Fruit fly (Drosophila melanogaster) whole organism, pupa: ENCODE results near the gene nonC.
A peak's percentile ranks its signal among the peaks of the same experiment; 100 is the strongest.

Source experiments
- CG10348 ChIP-seq: fragments of 200-800 bp; sonication (Bioruptor generic); IDR thresholded peaks from 2 replicates; pipeline ENCODE4 v1.3.6; 2022; ENCODE audit warnings: missing biosample characterization, missing genetic modification characterization
- CG12605 ChIP-seq: fragments of 200-800 bp; sonication (Bioruptor generic); IDR thresholded peaks from 2 replicates; pipeline ENCODE4 v1.3.6; 2022; ENCODE audit warnings: missing biosample characterization, missing genetic modification characterization
- CG13204 ChIP-seq: fragments of 200-800 bp; sonication (Bioruptor generic); optimal IDR thresholded peaks from 2 replicates; lab custom pipeline; 2018; ENCODE audit warnings: missing biosample characterization, mild to moderate bottlenecking, missing genetic modification characterization, moderate library complexity
- CG14655 ChIP-seq: fragments of 200-800 bp; sonication (Bioruptor generic); optimal IDR thresholded peaks from 3 replicates; lab custom pipeline; 2017; ENCODE audit warnings: mild to moderate bottlenecking, missing biosample characterization, missing genetic modification reagents, missing genetic modification characterization
- CG15710 ChIP-seq: fragments of 200-800 bp; sonication (Bioruptor generic); optimal IDR thresholded peaks from 2 replicates; lab custom pipeline; 2018; ENCODE audit warnings: missing biosample characterization, mild to moderate bottlenecking, missing genetic modification characterization, moderate library complexity
- CG17806 ChIP-seq: fragments of 200-800 bp; sonication (Bioruptor generic); optimal IDR thresholded peaks from 2 replicates; lab custom pipeline; 2018; ENCODE audit warnings: missing biosample characterization, mild to moderate bottlenecking, missing genetic modification characterization, moderate library complexity
- CG32121 ChIP-seq: fragments of 200-800 bp; sonication (Bioruptor generic); IDR thresholded peaks from 2 replicates; pipeline ENCODE4 v1.3.6; 2022; ENCODE audit warnings: missing biosample characterization, missing genetic modification characterization
- CG34367 ChIP-seq: fragments of 200-800 bp; sonication (Bioruptor generic); optimal IDR thresholded peaks from 2 replicates; lab custom pipeline; 2018; ENCODE audit warnings: missing biosample characterization, mild to moderate bottlenecking, missing genetic modification characterization
- CG4496 ChIP-seq: fragments of 200-800 bp; sonication (Bioruptor generic); IDR thresholded peaks from 3 replicates; pipeline ENCODE4 v1.3.6; 2022; ENCODE audit warnings: missing biosample characterization, missing genetic modification characterization
- CG8159 ChIP-seq: fragments of 200-800 bp; sonication (Bioruptor generic); optimal IDR thresholded peaks from 3 replicates; lab custom pipeline; 2018; ENCODE audit warnings: missing biosample characterization, mild to moderate bottlenecking, missing genetic modification characterization, moderate library complexity
- CG8301 ChIP-seq: fragments of 200-800 bp; sonication (Bioruptor generic); optimal IDR thresholded peaks from 2 replicates; lab custom pipeline; 2018; ENCODE audit warnings: missing biosample characterization, mild to moderate bottlenecking, missing genetic modification characterization
- CG9948 ChIP-seq: fragments of 200-800 bp; sonication (Bioruptor generic); optimal IDR thresholded peaks from 2 replicates; lab custom pipeline; 2018; ENCODE audit warnings: missing biosample characterization, mild to moderate bottlenecking, missing genetic modification characterization, moderate library complexity
- D1 ChIP-seq: fragments of 200-800 bp; sonication (Bioruptor generic); optimal IDR thresholded peaks from 2 replicates; lab custom pipeline; 2018; ENCODE audit warnings: missing biosample characterization, mild to moderate bottlenecking, missing genetic modification characterization, moderate library complexity
- EcR ChIP-seq: fragments of 200-800 bp; sonication (Bioruptor generic); optimal IDR thresholded peaks from 3 replicates; lab custom pipeline; 2019; ENCODE audit warnings: missing biosample characterization, missing genetic modification characterization, mild to moderate bottlenecking, moderate library complexity, missing genetic modification reagents
- Ets98B ChIP-seq: fragments of 200-800 bp; sonication (Bioruptor generic); IDR thresholded peaks from 2 replicates; pipeline ENCODE4 v1.3.6; 2022; ENCODE audit warnings: missing biosample characterization, missing genetic modification characterization
- Pif1A ChIP-seq: fragments of 200-800 bp; sonication (Bioruptor generic); optimal IDR thresholded peaks from 3 replicates; lab custom pipeline; 2016; ENCODE audit warnings: missing biosample characterization, missing genetic modification characterization
- Pif1B ChIP-seq: fragments of 200-800 bp; sonication (Bioruptor generic); optimal IDR thresholded peaks from 3 replicates; lab custom pipeline; 2016; ENCODE audit warnings: missing biosample characterization, missing genetic modification characterization
- Snoo ChIP-seq: fragments of 200-800 bp; sonication (Bioruptor generic); optimal IDR thresholded peaks from 3 replicates; lab custom pipeline; 2017; ENCODE audit warnings: missing biosample characterization, mild to moderate bottlenecking, missing genetic modification characterization, inconsistent platforms
- fd96Ca ChIP-seq: fragments of 200-800 bp; sonication (Bioruptor generic); IDR thresholded peaks from 3 replicates; pipeline ENCODE4 v1.3.6; 2022; ENCODE audit warnings: missing biosample characterization, missing genetic modification characterization
- gl ChIP-seq: fragments of 200-800 bp; sonication (Bioruptor generic); optimal IDR thresholded peaks from 2 replicates; lab custom pipeline; 2018; ENCODE audit warnings: missing biosample characterization, mild to moderate bottlenecking, missing genetic modification characterization
- rn ChIP-seq: fragments of 200-800 bp; sonication (Bioruptor generic); IDR thresholded peaks from 2 replicates; pipeline ENCODE4 v1.3.6; 2022; ENCODE audit warnings: missing biosample characterization, missing genetic modification characterization

nonC gene

DNA sequence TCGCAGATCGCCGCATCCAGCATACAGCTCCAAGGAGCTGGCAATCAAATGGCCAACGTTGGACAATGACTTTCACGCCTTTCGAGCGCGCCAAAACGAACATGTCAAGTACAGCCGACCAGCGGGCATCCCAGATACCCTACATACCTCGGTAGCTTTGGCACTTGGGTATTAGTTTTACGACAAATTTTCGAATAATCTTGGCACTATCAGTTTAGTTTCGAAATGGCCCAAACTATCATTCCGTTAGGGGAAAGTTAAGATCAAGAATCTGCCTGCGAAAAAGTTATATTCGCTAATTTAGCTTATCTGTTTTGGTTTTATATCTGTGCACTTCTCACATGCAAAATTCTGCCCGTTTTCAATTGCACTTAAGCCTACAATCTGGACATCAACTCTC lies 45.5 kb upstream of the nonC start:
- TF ChIP-seq gl: no peak
- TF ChIP-seq CG10348 (GFP tag; lab: Robert Waterston, UW): no peak
- TF ChIP-seq CG17806 (tag; lab: Kevin White, UChicago): no peak
- no peak for TF ChIP-seq CG8301 (tag; lab: Kevin White, UChicago)
- no peak for TF ChIP-seq Ets98B (GFP tag; lab: Robert Waterston, UW)
- TF ChIP-seq CG9948 (tag; lab: Kevin White, UChicago): peak; percentile 28
- TF ChIP-seq Pif1B: no peak
- peak; percentile 16 for TF ChIP-seq CG15710 (tag; lab: Kevin White, UChicago)
- TF ChIP-seq CG12605 (GFP tag; lab: Robert Waterston, UW): no peak
- TF ChIP-seq CG34367: peak; percentile 1
- TF ChIP-seq CG8159: peak; percentile 5

- TF ChIP-seq Pif1A (GFP tag; lab: Kevin White, UChicago): no peak
- TF ChIP-seq Pif1B: peak; percentile 23
- TF ChIP-seq D1: no peak
- 0 out of 3 replicates have a peak, but pooled peaks have one; percentile 15 for TF ChIP-seq CG4496 (GFP tag; lab: Robert Waterston, UW)
- peak; percentile 21 for TF ChIP-seq CG15710 (tag; lab: Kevin White, UChicago)
- no peak for TF ChIP-seq CG34367
- peak; percentile 21 for TF ChIP-seq CG8159
These were observed 44.6 kb upstream of the nonC start, which contains the start of gene shf for dm6 chrX:6779609-6780139. TSS of gene shf (minus strand) at chrX:6779659.

dm6 chrX:6790944-6791343 lies 33.4 kb upstream of the nonC start:
- TF ChIP-seq Snoo (tag; lab: Kevin White, UChicago) (no peak), fd96Ca (GFP tag; lab: Robert Waterston, UW) (no peak), Ets98B (GFP tag; lab: Robert Waterston, UW) (no peak), CG8159 (no peak), CG8301 (tag; lab: Kevin White, UChicago) (no peak), CG4496 (GFP tag; lab: Robert Waterston, UW) (no peak)

DNA sequence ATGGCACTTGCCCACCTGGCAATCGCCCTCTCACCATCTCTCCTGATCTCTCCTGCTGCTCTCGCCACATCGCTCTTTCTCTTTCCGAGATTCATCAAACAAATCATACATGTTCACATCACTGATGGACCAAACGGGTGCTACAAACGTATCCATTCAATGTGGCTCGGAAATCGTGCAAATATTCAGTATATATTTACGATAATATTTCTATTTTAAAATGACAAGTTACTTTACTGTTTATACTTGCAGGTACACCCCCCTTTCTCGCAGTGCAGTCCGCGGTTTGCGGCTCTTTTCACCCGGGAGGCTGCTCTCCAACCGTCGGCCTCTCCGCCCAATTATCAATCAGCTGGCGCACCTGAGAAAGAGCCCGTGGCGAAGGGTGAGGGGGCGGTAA lies 32.8 kb upstream of the nonC start:
- no peak for TF ChIP-seq Pif1A (GFP tag; lab: Kevin White, UChicago)
- peak; percentile 29 for TF ChIP-seq CG15710 (tag; lab: Kevin White, UChicago)
- TF ChIP-seq rn (GFP tag; lab: Robert Waterston, UW): peak; percentile 76; the same call in 1 of the 2 replicates
- TF ChIP-seq CG8301 (tag; lab: Kevin White, UChicago): peak; percentile 80
- no peak for TF ChIP-seq gl
- TF ChIP-seq Ets98B (GFP tag; lab: Robert Waterston, UW): peak; percentile 94
- peak; percentile 76 for TF ChIP-seq CG12605 (GFP tag; lab: Robert Waterston, UW)
- no peak for TF ChIP-seq Pif1B
- peak; percentile 93 for TF ChIP-seq CG4496 (GFP tag; lab: Robert Waterston, UW)
- no peak for TF ChIP-seq CG13204 (GFP tag; lab: Kevin White, UChicago)
- TF ChIP-seq D1: no peak
- peak; percentile 14 for TF ChIP-seq CG34367
- TF ChIP-seq CG10348 (GFP tag; lab: Robert Waterston, UW): no peak
- TF ChIP-seq CG14655: no peak
- peak; percentile 85 for TF ChIP-seq CG32121 (GFP tag; lab: Robert Waterston, UW)
- TF ChIP-seq EcR (GFP tag; lab: Kevin White, UChicago): no peak
- peak; percentile 37 for TF ChIP-seq CG8159
- TF ChIP-seq CG9948 (tag; lab: Kevin White, UChicago): peak; percentile 18
- TF ChIP-seq fd96Ca (GFP tag; lab: Robert Waterston, UW): peak; percentile 93
- TF ChIP-seq CG17806 (tag; lab: Kevin White, UChicago): peak; percentile 45
- peak; percentile 56 for TF ChIP-seq Snoo (tag; lab: Kevin White, UChicago)
- TF ChIP-seq, all 21 proteins: peak for 13

DNA sequence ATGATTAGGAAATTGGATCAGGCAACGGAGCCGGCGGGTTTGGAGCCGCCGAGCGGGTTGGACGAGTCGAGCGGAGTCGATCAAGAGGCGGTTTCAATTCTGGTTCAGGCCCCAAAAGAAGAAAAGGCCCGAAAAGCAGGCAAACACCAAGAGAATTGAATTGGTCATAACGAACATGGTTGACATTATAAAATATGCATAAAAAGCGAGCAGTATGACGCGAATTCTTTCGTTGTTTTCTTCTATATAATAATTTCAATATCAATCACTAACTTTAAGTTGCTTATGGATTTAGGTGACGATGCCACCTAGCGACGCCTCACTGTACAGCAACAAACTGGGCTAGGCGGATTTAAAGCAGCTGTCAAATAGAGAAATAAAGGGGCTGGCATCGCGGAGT lies 31.4 kb upstream of the nonC start:
- TF ChIP-seq CG10348 (GFP tag; lab: Robert Waterston, UW) (no peak), CG9948 (tag; lab: Kevin White, UChicago) (no peak), fd96Ca (GFP tag; lab: Robert Waterston, UW) (peak; percentile 31; the same call in 2 of the 3 replicates), CG32121 (GFP tag; lab: Robert Waterston, UW) (peak; percentile 11; the same call in 1 of the 2 replicates), CG4496 (GFP tag; lab: Robert Waterston, UW) (peak; percentile 68), Ets98B (GFP tag; lab: Robert Waterston, UW) (peak; percentile 41), Snoo (tag; lab: Kevin White, UChicago) (no peak), rn (GFP tag; lab: Robert Waterston, UW) (peak; percentile 55; the same call in 1 of the 2 replicates), CG17806 (tag; lab: Kevin White, UChicago) (no peak), CG12605 (GFP tag; lab: Robert Waterston, UW) (peak; percentile 23; the same call in 1 of the 2 replicates)
- TF ChIP-seq, all 21 proteins: peak for 6

DNA sequence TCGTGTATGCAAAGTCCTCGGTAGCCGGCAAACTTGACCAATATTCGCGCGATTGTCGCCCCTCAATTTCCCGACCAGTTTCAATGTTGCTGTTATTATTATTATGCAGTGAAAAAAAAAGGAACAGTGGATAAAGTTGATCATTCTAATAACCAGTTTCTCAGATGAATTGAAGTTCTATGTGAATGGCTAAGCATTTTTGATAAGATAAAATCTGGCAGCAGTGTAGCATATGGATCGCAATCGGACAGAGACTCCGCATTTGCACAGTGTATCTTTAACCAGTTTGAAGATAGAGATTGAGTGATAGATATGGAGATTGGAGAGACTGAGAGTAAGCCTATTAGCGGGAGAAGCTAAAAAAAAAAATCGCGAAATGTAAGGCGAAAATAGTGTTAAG lies 30.9 kb upstream of the nonC start:
- TF ChIP-seq CG34367 (peak; percentile 51), Pif1B (peak; percentile 81), CG8159 (peak; percentile 52), D1 (no peak), Pif1A (GFP tag; lab: Kevin White, UChicago) (peak; percentile 85), rn (GFP tag; lab: Robert Waterston, UW) (peak; percentile 79), CG14655 (peak; percentile 86), CG17806 (tag; lab: Kevin White, UChicago) (peak; percentile 62), CG9948 (tag; lab: Kevin White, UChicago) (peak; percentile 55), Ets98B (GFP tag; lab: Robert Waterston, UW) (peak; percentile 93), EcR (GFP tag; lab: Kevin White, UChicago) (no peak), CG10348 (GFP tag; lab: Robert Waterston, UW) (peak; percentile 82), CG32121 (GFP tag; lab: Robert Waterston, UW) (peak; percentile 94), Snoo (tag; lab: Kevin White, UChicago) (peak; percentile 43), fd96Ca (GFP tag; lab: Robert Waterston, UW) (peak; percentile 93), CG13204 (GFP tag; lab: Kevin White, UChicago) (no peak), gl (no peak), CG4496 (GFP tag; lab: Robert Waterston, UW) (peak; percentile 96), CG12605 (GFP tag; lab: Robert Waterston, UW) (peak; percentile 89), CG8301 (tag; lab: Kevin White, UChicago) (peak; percentile 84), CG15710 (tag; lab: Kevin White, UChicago) (peak; percentile 44)
- TF ChIP-seq, all 21 proteins: peak for 17
